Fruit fly (Drosophila melanogaster): ENCODE results near the gene CG32117.

dm6 chr3L:12853423-12853822 is 50.1 kb downstream of the CG32117 start, which contains the start of gene Ent3:
- TF ChIP-seq psq (optimal IDR thresholded peaks at IDR 0.05) (no peak), ttk (optimal IDR thresholded peaks at IDR 0.05) (no peak), Sin3A (optimal IDR thresholded peaks at IDR 0.05) (no peak), Myc (optimal IDR thresholded peaks at IDR 0.05) (no peak)
